Comparison of ENCODE assay signal across 3 fruit fly cellular contexts in the genomic region with DNA sequence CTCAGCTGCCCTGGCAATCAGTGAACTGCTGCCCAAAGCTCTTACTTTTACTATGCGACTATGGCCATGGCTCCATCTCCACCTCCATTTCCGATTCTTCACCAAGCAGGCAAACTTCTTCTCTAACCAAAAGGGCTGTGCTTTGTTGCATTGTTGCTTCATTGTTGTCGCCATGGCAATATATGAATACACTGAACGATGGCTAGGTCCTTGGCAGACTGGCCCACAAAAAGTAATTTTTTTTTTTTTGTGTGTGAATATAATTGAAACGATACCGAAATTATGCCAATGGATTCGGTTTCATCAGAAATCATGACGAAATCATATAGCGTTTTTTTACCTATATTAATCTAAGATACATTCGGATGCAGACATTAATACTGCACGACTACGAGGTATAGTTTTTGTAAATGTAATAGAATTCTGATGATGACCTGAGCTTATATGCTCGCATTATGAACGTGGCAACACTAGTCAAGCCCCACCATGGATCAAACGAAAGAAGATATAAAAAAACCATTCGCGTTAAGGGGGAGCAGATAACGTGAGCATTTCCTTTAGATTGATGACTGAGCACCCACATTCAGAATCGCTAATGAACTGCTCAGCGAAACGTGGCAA.
TF ChIP-seq lines count a peak whose summit lies in the region.

No protein-coding gene starts in this region.

- TF ChIP-seq CTCF in whole organism, embryonic (GFP tag; optimal IDR thresholded peaks at IDR 0.05; lab: Kevin White, UChicago), result no peak

TF ChIP-seq in whole organism, embryonic, 481 proteins besides CTCF, POLR2A, EP300 and RAD21:
- TF ChIP-seq CG1529 (GFP tag; optimal IDR thresholded peaks at IDR 0.05; lab: Kevin White, UChicago) (no peak), Bgb (GFP tag; IDR thresholded peaks at IDR 0.05; lab: Robert Waterston, UW; ENCODE audit: partially characterized antibody) (no peak), H15 (GFP tag; IDR thresholded peaks at IDR 0.05; lab: Robert Waterston, UW) (no peak), Drgx (GFP tag; IDR thresholded peaks at IDR 0.05; lab: Robert Waterston, UW) (0 out of 2 replicates have a peak, but pooled peaks have one; percentile 25), ro (GFP tag; IDR thresholded peaks at IDR 0.05; lab: Robert Waterston, UW) (no peak), NK7.1 (GFP tag; optimal IDR thresholded peaks at IDR 0.05; lab: Kevin White, UChicago) (no peak), sens (GFP tag; lab: Kevin White, UChicago) (peak; percentile 64), vvl (GFP tag; IDR thresholded peaks at IDR 0.05; lab: Robert Waterston, UW) (no peak), Ets65A (GFP tag; lab: Kevin White, UChicago) (peak; percentile 86), CG15479 (GFP tag; optimal IDR thresholded peaks at IDR 0.05; lab: Kevin White, UChicago) (no peak), stwl (tag; optimal IDR thresholded peaks at IDR 0.05; lab: Kevin White, UChicago) (peak; percentile 44), HmgD (GFP tag; optimal IDR thresholded peaks at IDR 0.05; lab: Kevin White, UChicago) (no peak), Med (GFP tag; lab: Kevin White, UChicago) (peak; percentile 28), MTF-1 (GFP tag; optimal IDR thresholded peaks at IDR 0.05; lab: Kevin White, UChicago; ENCODE audit: borderline replicate concordance) (no peak), CHES-1-like (GFP tag; optimal IDR thresholded peaks at IDR 0.05; lab: Kevin White, UChicago) (no peak)

TF ChIP-seq in whole organism, prepupa, 60 proteins besides CTCF, POLR2A, EP300 and RAD21:
- no peak for TF ChIP-seq lz (GFP tag; optimal IDR thresholded peaks at IDR 0.05; lab: Kevin White, UChicago)
- no peak for TF ChIP-seq Hr39 (GFP tag; optimal IDR thresholded peaks at IDR 0.05; lab: Kevin White, UChicago)
- TF ChIP-seq cyc (GFP tag; optimal IDR thresholded peaks at IDR 0.05; lab: Kevin White, UChicago), result no peak
- TF ChIP-seq CG32006 (GFP tag; optimal IDR thresholded peaks at IDR 0.05; lab: Kevin White, UChicago), result peak; percentile 29
- TF ChIP-seq Hr38 (GFP tag; optimal IDR thresholded peaks at IDR 0.05; lab: Kevin White, UChicago), result no peak
- no peak for TF ChIP-seq ss (GFP tag; optimal IDR thresholded peaks at IDR 0.05; lab: Kevin White, UChicago)
- no peak for TF ChIP-seq CG6276 (GFP tag; optimal IDR thresholded peaks at IDR 0.05; lab: Kevin White, UChicago)
- no peak for TF ChIP-seq CG31627 (GFP tag; optimal IDR thresholded peaks at IDR 0.05; lab: Kevin White, UChicago)
- TF ChIP-seq Smox (GFP tag; optimal IDR thresholded peaks at IDR 0.05; lab: Kevin White, UChicago), result no peak
- peak; percentile 67 for TF ChIP-seq svp (GFP tag; lab: Kevin White, UChicago)
- no peak for TF ChIP-seq Lpt (GFP tag; optimal IDR thresholded peaks at IDR 0.05; lab: Kevin White, UChicago)
- TF ChIP-seq Sox14 (GFP tag; optimal IDR thresholded peaks at IDR 0.05; lab: Kevin White, UChicago), result no peak
- no peak for TF ChIP-seq acj6 (GFP tag; optimal IDR thresholded peaks at IDR 0.05; lab: Kevin White, UChicago)
- peak; percentile 67 for TF ChIP-seq Eip78C (GFP tag; lab: Kevin White, UChicago)
- TF ChIP-seq CG11762 (GFP tag; optimal IDR thresholded peaks at IDR 0.05; lab: Kevin White, UChicago; ENCODE audit: insufficient read depth), result no peak
- TF ChIP-seq pdm3 (GFP tag; optimal IDR thresholded peaks at IDR 0.05; lab: Kevin White, UChicago), result no peak
- no peak for TF ChIP-seq dac (GFP tag; optimal IDR thresholded peaks at IDR 0.05; lab: Kevin White, UChicago)
- no peak for TF ChIP-seq Hr4 (GFP tag; optimal IDR thresholded peaks at IDR 0.05; lab: Kevin White, UChicago)
- peak; percentile 8; the same call in 1 of the 2 replicates for TF ChIP-seq CG15336 (GFP tag; IDR thresholded peaks at IDR 0.05; lab: Robert Waterston, UW)
- TF ChIP-seq vri (GFP tag; optimal IDR thresholded peaks at IDR 0.05; lab: Kevin White, UChicago), result no peak
- TF ChIP-seq salr (GFP tag; optimal IDR thresholded peaks at IDR 0.05; lab: Kevin White, UChicago), result no peak
- no peak for TF ChIP-seq CG6163 (GFP tag; IDR thresholded peaks at IDR 0.05; lab: Robert Waterston, UW)
- TF ChIP-seq Met (GFP tag; optimal IDR thresholded peaks at IDR 0.05; lab: Kevin White, UChicago), result no peak
- no peak for TF ChIP-seq CG10631 (GFP tag; optimal IDR thresholded peaks at IDR 0.05; lab: Kevin White, UChicago)
TF ChIP-seq in whole organism, prepupa: peak in this region for 4.

TF ChIP-seq in whole organism, pupa, 21 proteins besides CTCF, POLR2A, EP300 and RAD21:
- TF ChIP-seq CG14655 (GFP tag; optimal IDR thresholded peaks at IDR 0.05; lab: Kevin White, UChicago) (peak; percentile 24), Pif1A (GFP tag; optimal IDR thresholded peaks at IDR 0.05; lab: Kevin White, UChicago) (no peak)
TF ChIP-seq in whole organism, pupa: peak in this region for 1.
